Worm (Caenorhabditis elegans) whole organism, L4/young adult: ENCODE measurements around the gene F22B5.4.

Experiments used
- W03F9.2 ChIP-seq: fragments of 150-350 bp; optimal IDR thresholded peaks from 2 replicates; lab custom pipeline; 2014; ENCODE audit warnings: missing biosample characterization, missing genetic modification characterization
- dao-5 ChIP-seq: sonication (generic microtip); optimal IDR thresholded peaks from 2 replicates; lab custom pipeline; 2016; ENCODE audit warnings: missing genotype, missing genetic modification characterization, moderate library complexity, missing compliant biosample characterization
- him-1 ChIP-seq: sonication (generic microtip); optimal IDR thresholded peaks from 2 replicates; lab custom pipeline; 2016; ENCODE audit warnings: missing genotype, missing genetic modification reagents, missing genetic modification characterization, missing compliant biosample characterization

F22B5.4 gene

DNA sequence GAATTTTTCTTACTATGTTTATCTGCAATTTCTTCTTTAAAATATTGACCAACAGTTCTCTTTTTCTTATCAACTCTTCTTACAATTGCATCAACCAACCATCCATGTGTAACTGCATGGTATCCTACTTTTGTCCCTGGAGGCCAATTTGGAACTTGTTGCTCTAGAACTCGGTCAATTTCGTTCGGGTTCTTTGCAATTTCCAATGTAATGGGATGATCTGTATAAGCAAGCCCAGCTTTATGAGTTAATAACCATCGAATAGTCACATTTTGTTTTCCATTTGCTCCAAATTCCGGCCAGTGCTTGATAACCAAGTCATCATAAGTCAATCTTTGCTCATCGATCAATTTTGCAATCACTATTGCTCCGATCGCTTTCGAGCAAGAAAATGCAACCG, 29.8 kb downstream of the F22B5.4 start:
- TF ChIP-seq dao-5 (tag; lab: Kevin White, UChicago) (no peak), him-1 (no peak), W03F9.2 (tag; lab: Kevin White, UChicago) (no peak)

DNA sequence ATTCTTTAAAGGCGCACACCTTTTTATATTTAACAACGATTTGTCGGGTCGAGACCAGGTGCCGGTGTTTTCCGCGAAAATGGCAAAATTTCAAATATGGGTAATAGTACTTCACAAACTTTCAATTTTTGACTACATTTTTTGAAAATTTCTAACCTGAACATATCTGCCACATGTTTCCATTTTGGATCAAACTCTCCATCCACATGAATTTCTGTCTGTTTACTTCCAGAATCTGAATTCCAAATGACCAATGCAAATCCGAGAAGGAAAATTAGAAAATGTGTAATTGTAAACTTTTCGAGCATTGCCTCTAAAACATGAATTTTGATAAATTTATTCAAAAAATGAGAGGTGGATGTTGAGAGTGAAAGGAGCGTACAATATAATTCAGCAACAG, 30.7 kb downstream of the F22B5.4 start, which contains the start of gene lact-4:
lact-4 (minus strand) TSS at position 313 of the 400 bp plus-strand sequence.
- no peak for TF ChIP-seq him-1
- no peak for TF ChIP-seq W03F9.2 (tag; lab: Kevin White, UChicago)
- TF ChIP-seq dao-5 (tag; lab: Kevin White, UChicago), result no peak

DNA sequence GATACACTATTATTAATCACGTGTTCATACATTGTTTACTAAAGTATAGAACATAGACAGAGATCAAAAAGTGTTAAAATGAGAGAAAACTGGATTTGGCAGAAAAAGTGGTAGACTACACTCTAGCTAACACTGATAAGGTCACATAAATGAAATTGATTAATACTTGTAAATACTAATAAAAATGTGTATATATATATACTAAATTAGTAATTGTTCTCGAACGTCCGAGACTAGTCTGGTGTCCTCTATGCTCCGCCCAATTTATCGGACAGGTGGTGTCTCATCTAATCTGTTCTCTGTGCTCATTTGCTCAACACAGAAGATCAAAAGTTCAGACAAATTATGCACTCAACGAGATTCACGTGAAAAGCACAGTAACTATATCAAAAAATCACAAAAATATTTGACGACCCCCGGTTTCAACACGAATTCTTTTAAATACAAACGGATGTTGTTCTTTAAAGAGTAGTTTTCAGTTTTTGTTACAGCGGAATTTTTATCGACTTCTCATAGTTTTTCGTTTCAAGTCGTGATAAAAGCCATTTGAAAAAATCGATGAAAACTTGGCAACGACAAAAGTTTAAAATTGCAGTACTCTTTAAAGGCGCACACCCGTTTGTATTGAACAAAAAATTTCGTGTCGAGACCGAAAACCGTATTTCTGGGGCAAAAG, 31.7 kb downstream of the F22B5.4 start:
- TF ChIP-seq him-1 (no peak), W03F9.2 (tag; lab: Kevin White, UChicago) (peak; percentile 13), dao-5 (tag; lab: Kevin White, UChicago) (no peak)

DNA sequence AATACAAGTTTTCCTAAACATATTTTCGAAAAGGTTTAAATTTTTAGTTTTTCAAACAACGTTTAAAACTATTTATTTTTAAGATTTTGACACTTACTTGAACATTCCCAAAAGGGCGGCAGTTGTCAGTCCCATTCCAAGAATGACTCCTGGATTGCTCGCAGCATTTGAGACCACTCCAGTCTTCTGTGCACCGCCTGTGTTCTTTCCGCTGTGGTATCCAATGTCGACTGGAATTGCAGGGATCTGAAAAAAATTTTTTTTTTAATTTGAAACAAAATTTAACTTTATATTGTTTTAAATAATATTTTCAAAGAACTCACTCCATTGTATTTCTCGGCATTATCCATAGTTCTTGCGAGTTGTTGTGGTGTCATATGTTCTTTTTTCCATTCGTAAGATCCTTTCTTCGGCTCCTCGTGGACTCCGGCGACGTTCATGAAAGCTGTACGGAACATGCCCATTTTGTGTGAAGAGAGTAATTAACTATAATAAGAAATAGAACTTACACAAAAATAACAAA, 32.3 kb downstream of the F22B5.4 start, which contains the start of gene M05D6.5:
M05D6.5 (minus strand) TSS at position 473 of the 523 bp plus-strand sequence.
- TF ChIP-seq him-1 (no peak), dao-5 (tag; lab: Kevin White, UChicago) (no peak), W03F9.2 (tag; lab: Kevin White, UChicago) (no peak)

DNA sequence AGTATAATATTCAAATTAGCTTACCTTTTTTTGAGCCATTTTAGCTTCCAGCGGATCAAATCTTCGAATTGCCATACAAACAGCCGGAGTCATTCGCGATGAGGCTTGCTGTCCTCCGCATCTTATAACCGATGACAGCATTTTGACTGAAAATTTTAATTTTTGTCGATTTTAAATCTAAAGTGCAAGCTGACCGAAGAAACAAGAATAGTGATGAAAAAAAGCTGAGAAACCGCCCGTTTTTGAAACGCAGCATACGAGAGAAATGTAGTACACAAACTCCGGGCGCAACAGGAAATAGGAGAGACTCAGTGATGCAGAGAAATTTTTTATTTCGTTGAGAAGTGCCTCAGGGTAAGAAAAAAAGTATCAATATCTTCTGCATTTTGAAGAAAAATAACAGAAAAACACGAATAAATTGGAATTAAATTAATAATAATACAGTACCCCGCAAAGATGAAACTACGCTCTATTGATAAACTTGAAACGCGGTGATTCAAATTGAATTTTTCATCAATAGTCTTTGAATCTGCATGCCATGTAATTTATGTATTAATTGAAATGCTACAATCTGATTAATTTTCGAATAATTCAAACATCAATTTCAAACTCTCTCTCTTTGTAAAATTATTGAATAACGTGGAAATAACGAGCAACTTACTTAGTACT, 33.7 kb downstream of the F22B5.4 start:
- TF ChIP-seq him-1 (no peak), W03F9.2 (tag; lab: Kevin White, UChicago) (no peak), dao-5 (tag; lab: Kevin White, UChicago) (no peak)

DNA sequence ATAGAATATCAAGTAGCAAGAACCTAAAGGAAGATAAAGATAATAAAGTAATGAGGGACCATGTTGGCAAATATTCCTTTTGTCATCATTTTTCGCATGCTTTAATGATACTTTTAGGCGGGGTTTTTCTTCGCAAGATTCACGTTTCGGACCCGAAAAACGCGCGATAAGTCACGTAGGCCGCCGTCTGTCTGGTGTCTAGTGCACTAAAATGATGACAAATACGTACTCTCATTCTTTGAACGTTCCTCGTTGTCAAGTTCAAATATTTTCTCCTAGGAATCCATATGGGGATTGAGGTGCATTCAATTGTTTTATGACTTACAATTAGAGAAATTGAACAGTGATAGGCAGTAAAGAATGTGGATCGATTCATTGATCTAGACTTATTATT, 34.3 kb downstream of the F22B5.4 start, which contains the start of gene taap-1:
taap-1 (minus strand) TSS at position 79 of the 394 bp plus-strand sequence.
- TF ChIP-seq dao-5 (tag; lab: Kevin White, UChicago) (no peak), W03F9.2 (tag; lab: Kevin White, UChicago) (no peak), him-1 (no peak)

DNA sequence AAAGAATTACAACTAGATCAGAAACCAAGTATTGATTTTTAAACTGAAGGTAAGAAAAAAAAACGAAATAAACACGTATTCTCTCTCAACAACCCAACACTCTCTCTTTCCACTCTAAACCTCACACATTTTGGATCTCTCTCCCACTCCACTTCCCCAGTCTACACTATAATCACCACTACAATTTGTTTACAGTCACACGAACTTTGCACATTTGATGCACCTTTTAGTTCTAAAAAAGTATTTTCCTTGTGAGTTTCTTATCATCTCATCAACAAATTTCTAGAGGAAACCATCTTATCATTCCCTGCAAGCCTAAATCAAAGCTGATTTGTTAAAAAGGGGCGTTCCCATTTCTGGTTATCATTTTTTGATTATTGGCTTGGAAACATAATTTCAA, 35.0 kb downstream of the F22B5.4 start:
- no peak for TF ChIP-seq dao-5 (tag; lab: Kevin White, UChicago)
- no peak for TF ChIP-seq him-1
- TF ChIP-seq W03F9.2 (tag; lab: Kevin White, UChicago), result no peak

DNA sequence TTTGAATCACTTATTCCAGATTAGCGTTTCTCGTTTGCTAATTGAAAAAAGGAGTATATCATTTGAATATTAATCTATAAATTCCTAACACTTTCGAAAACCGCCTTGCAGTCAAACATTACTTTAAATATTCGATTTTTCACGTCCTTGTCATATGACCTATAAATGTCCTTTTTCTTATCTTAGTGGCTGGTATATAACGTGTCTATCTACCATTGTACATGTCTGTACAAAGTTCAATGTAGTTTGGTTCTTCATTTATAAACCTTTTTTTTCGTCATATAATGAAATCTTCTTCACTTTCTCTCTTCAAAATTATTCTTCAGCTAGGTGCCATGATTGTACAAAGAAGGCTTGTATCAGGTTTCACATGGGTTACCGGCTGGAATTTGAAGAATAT, 36.1 kb downstream of the F22B5.4 start, which contains the start of gene gbh-2:
gbh-2 (plus strand) TSS at position 277 of the 400 bp plus-strand sequence.
- TF ChIP-seq dao-5 (tag; lab: Kevin White, UChicago), result no peak
- no peak for TF ChIP-seq him-1
- TF ChIP-seq W03F9.2 (tag; lab: Kevin White, UChicago), result no peak

DNA sequence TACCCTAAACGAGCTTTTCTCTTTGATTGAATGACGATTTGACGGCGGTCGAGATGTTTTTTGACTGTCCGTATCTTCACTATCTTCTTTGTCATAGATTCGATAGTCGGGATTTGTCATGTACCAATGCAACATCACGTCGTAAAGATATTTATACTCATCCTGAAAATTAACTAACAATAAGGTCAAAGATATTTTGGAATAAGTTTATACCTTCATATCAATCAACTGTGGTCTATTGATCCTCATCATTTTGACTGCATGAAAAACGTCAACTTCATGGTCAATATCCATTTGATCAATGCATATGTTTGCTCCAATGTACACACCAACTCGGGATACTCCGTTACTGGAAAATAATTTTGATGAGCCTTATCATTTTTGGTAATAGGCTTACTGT, 38.6 kb downstream of the F22B5.4 start:
- TF ChIP-seq W03F9.2 (tag; lab: Kevin White, UChicago) (no peak), him-1 (no peak), dao-5 (tag; lab: Kevin White, UChicago) (no peak)

DNA sequence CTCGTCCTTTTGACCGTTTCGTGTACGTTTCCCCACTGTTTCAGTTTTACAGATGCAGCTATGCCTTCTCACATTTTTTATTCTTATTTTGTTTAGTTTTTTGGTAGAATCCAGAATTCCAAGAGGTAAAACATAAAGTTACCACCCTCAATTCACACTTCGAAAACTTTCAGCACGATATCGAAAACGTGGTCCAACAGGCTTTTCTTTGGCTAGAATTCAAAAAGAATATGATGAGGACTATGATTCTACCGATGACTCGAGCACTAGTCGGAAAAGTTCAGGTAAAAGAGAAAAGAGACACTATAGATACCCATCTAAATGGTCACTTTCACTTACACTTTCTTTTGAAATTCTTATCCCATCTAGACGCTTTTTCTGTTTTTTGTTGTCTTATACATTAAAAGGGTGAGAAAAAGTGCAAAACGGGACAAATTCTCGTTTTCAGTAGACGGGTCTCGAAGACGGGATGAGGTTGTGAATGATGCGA, 44.8 kb downstream of the F22B5.4 start, which contains the start of gene M05D6.9:
M05D6.9 (plus strand) TSS at position 51 of the 490 bp plus-strand sequence.
- no peak for TF ChIP-seq W03F9.2 (tag; lab: Kevin White, UChicago)
- no peak for TF ChIP-seq him-1
- TF ChIP-seq dao-5 (tag; lab: Kevin White, UChicago), result no peak

DNA sequence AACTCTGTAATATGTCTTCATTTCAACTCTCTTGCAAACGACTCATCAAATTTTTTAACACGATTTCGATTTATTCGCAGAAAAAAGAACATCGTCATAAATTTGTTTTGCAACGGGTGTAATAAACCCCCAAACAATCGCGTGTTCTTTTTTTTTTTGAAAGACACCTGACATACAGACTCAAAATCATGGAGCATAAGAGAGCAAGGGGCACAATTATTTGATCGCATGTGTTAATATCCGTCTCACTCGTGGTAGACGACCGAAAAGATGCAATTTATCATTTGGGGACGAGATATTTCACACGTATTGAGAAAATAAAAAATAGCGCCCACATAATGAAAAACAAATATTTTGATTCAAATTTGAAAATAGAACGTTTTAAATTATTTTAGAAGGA, 46.7 kb downstream of the F22B5.4 start:
- no peak for TF ChIP-seq him-1
- no peak for TF ChIP-seq W03F9.2 (tag; lab: Kevin White, UChicago)
- no peak for TF ChIP-seq dao-5 (tag; lab: Kevin White, UChicago)

DNA sequence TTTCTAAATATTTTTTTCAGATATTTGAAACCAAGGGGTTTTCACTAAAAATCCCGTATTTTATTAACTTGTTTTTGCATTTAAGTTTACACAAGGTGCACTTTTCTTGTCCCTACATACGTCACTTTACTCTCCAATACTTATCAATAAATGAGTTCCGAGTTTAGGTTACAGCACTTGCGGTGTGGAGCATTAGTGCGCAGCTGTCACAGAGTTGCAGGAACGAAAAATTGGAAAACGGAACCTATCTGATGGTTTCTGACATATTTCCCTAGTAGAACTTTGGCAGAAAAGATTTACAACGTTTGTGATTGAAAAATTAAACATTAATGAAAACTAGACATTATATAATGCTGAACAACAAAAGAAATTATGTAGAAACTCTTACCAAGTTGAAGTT, 48.7 kb downstream of the F22B5.4 start:
- no peak for TF ChIP-seq W03F9.2 (tag; lab: Kevin White, UChicago)
- TF ChIP-seq dao-5 (tag; lab: Kevin White, UChicago), result no peak
- no peak for TF ChIP-seq him-1

DNA sequence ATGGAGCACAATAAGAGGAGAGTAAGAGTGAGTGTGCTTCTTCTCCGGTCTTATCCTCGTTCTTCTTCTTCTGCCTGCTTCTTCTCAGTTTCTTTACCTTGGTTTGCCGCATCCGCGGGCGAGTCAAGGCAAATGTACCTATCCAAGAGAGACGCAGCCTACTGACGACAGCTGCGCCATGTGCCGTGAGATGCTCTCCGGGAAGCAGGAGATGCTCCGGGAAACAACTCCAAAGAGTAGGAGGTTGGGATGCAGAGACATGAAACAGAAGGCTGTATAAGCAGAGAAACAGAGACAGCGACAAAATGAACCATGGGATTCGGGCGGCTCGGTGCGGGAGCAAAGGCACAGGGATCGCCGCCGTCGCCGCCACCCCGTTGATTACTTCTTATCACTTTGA, 49.5 kb downstream of the F22B5.4 start:
- TF ChIP-seq him-1, result no peak
- no peak for TF ChIP-seq W03F9.2 (tag; lab: Kevin White, UChicago)
- TF ChIP-seq dao-5 (tag; lab: Kevin White, UChicago), result no peak
